Fruit fly (Drosophila melanogaster) ovary, adult (tissue): Measurements from ENCODE around the gene CG31460.

ENCODE experiments used
- CG17801 ChIP-seq: fragments of 200-800 bp; optimal IDR thresholded peaks from 2 replicates; lab custom pipeline; 2019; ENCODE audit warnings: missing biosample characterization, mild to moderate bottlenecking, missing genetic modification characterization, moderate library complexity; ENCODE audit not compliant: partially characterized antibody

The CG31460 gene

dm6 chr3R:8562484-8562886 lies at the start of gene CG31460, which contains the start of gene mRpS18A:
Gene CG31460, plus strand, starts transcription at chr3R:8562673.
Gene mRpS18A, minus strand, starts transcription at chr3R:8562593.
- no peak for TF ChIP-seq CG17801 (GFP tag; lab: Kevin White, UChicago)

dm6 chr3R:8512922-8513321 lies 49.6 kb upstream of the CG31460 start, which contains the start of gene Or85c:
Gene Or85c, minus strand, starts transcription at chr3R:8513022.
- TF ChIP-seq CG17801 (GFP tag; lab: Kevin White, UChicago), result no peak

DNA sequence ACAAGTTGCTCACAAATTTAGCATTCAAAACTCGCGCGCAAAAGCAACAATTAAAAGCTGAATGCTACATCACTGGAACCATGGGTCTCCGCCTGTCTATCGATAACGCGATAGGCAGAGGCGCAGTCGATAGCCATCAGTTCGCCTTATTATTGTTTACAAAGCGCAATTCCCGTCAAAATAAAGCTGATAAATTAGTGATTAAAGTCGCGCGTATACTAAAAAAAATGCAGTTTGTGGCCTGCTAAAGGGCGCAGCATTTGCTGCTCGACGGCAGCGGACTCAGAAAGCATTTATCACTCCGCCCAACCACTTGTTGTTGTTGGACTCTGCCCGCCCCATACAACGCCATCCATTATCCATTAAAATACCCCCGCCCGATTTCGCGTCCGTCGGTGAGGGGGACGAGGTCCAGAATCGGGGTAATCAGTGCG lies 44.7 kb upstream of the CG31460 start, which contains the start of gene CG11737:
Gene CG11737, plus strand, starts transcription at position 117 of the 434 bp plus-strand sequence.
- no peak for TF ChIP-seq CG17801 (GFP tag; lab: Kevin White, UChicago)

dm6 chr3R:8518565-8519154 lies 43.8 kb upstream of the CG31460 start:
- no peak for TF ChIP-seq CG17801 (GFP tag; lab: Kevin White, UChicago)

- TF ChIP-seq CG17801 (GFP tag; lab: Kevin White, UChicago), result no peak
Measured at dm6 chr3R:8519157-8519556, 43.3 kb upstream of the CG31460 start.

DNA sequence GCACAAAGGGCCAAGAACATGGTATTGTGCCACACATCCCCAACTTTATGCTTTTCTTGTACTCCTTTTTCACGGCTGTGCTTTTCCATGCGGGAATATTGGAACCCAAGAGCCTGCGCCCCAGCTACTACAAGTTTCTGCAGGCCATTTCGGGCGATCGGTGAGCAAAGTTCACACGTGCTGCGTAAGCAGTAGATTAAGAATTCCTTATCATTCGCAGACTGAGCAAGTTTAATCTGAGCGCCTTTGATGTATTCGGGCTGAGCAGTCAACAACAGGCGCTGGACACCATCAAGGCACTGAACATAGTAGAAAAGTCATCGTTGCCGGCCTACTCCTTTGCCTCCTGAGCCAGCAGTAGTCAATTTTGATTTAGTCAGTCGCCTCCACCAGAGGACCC lies 41.7 kb upstream of the CG31460 start:
- no peak for TF ChIP-seq CG17801 (GFP tag; lab: Kevin White, UChicago)

- no peak for TF ChIP-seq CG17801 (GFP tag; lab: Kevin White, UChicago)
Measured at dm6 chr3R:8521499-8521898, 41.0 kb upstream of the CG31460 start, which contains the start of gene CG31454. Gene CG31454, plus strand, starts transcription at chr3R:8521658.

DNA sequence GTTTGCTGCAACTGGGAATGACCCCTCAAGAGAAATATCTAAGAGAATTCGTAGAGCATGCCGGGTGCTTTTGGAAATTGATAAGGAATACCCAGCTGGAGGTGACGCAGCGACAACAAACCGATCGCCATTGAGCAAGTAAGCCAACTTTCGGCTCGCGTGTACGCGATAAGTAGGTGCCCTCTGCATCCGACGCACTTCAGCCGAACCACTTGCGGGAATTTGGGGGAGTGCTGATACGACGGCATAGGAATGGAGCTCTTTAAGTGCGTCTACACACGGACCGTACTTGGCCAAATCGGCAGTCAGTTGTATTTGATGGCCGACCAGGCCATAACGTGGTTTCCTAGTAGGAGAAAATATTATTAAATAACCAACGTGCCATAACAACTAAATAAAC lies 38.8 kb upstream of the CG31460 start, which contains the start of gene CG31259:
Gene CG31259, plus strand, starts transcription at position 277 of the 400 bp plus-strand sequence.
- TF ChIP-seq CG17801 (GFP tag; lab: Kevin White, UChicago), result no peak

DNA sequence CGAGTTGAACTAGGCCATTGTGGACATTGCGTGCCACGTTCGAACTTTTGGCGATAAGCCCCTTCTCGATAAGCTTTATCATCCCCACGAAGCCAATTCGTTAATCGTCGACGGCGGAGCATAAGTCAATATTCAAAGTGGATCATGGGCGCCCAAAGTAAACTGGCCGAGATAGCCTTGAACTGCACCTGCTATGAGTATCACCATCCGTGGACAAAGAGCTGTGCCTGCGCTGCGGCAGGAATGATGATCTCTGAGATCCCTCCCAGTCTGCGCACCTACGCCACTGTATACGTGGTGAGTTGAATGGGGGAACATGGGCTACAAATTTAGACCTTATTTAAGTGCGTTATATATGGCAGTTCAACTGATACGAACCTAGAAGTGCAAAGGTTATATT lies 38.2 kb upstream of the CG31460 start:
- no peak for TF ChIP-seq CG17801 (GFP tag; lab: Kevin White, UChicago)

DNA sequence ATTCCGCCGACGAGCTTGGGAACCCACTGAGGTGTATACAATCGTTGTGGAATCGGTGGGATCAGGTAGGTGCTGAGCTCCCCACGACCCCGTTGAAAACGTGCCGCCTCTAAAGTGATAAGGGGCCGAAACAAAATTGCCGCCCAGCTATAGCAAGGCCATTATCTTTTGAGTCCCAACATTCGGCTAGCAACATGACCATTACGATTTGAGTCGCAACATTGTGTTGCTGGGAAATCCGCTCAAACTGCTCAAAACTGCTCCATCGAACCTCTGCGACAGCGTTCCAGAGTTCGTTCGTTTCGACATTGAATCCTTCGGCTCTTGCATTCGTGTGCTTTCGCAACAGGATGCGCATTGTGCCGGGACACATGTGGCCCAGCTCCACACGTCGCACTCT lies 33.6 kb upstream of the CG31460 start, which contains the start of gene CG11741:
Gene CG11741, minus strand, starts transcription at position 16 of the 400 bp plus-strand sequence.
- no peak for TF ChIP-seq CG17801 (GFP tag; lab: Kevin White, UChicago)

DNA sequence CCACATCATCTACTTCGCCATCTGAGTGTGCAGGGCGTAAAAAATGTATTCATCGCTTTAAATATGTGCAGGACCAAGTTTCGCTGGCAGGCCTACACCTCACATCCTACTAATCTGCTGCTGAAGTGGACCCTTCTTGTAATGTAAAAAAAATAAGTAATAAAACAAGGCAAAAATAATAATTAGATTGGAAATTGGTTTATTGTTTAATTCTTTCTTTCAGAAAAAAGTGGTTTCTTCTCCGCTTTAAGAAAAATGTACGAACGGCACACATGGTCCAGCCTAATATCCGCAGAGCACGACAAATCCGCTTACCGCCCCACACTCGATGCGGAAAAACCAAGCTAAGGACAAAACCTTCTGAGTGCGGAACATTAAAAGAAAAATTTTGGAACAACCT lies 16.6 kb upstream of the CG31460 start:
- no peak for TF ChIP-seq CG17801 (GFP tag; lab: Kevin White, UChicago)

dm6 chr3R:8552308-8552707 lies 10.2 kb upstream of the CG31460 start, which contains the start of gene Or85d:
Gene Or85d, plus strand, starts transcription at chr3R:8552608.
- no peak for TF ChIP-seq CG17801 (GFP tag; lab: Kevin White, UChicago)

- TF ChIP-seq CG17801 (GFP tag; lab: Kevin White, UChicago), result no peak
Measured at dm6 chr3R:8561522-8561921, 951 bp upstream of the CG31460 start, which contains the start of gene pch2. Gene pch2, minus strand, starts transcription at chr3R:8561764.

dm6 chr3R:8563774-8564173 lies 1.3 kb downstream of the CG31460 start, which contains the start of gene Cenp-C:
Gene Cenp-C, plus strand, starts transcription at chr3R:8564105.
- peak; percentile 17 for TF ChIP-seq CG17801 (GFP tag; lab: Kevin White, UChicago)

- TF ChIP-seq CG17801 (GFP tag; lab: Kevin White, UChicago), result no peak
Measured at dm6 chr3R:8577409-8578255, 15.2 kb downstream of the CG31460 start, which contains the start of gene 5-HT2B. Gene 5-HT2B, plus strand, starts transcription at chr3R:8578205.
